Fruit fly (Drosophila melanogaster): ENCODE data around the gene Bgb.

Gene Bgb

DNA sequence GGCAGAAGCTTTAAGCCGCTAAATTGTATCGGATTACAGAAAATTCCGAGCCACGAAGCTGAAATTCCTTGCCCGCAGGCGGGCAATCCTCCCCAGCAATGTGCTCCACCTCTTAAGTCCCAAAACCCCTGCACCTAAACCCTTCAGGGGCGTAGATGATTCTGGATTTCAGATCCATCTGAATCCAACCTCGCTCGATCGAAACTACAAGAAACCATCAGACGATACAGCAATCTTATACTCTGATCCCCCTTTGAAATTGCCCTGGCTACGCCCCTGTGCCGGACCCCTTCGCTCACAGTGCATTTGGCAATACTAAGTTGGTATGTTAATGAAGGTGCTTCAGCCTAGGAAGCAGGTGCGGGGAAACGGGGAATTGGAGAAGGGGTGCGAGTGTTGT, 43.6 kb downstream of the Bgb start (continued):
- TF ChIP-seq fd85E (GFP tag; optimal IDR thresholded peaks at IDR 0.05) (no peak), Eip75B (GFP tag; optimal IDR thresholded peaks at IDR 0.05) (peak; percentile 55), CG1621 (tag; optimal IDR thresholded peaks at IDR 0.05) (peak; percentile 59), Eip78C (GFP tag) (peak; percentile 84), Eip93F (GFP tag; optimal IDR thresholded peaks at IDR 0.05) (no peak), Hr38 (GFP tag; optimal IDR thresholded peaks at IDR 0.05) (no peak), CG16779 (tag; optimal IDR thresholded peaks at IDR 0.05) (no peak), net (GFP tag; optimal IDR thresholded peaks at IDR 0.05) (peak; percentile 40), CG6163 (GFP tag; IDR thresholded peaks at IDR 0.05) (peak; percentile 87), CG3032 (tag; optimal IDR thresholded peaks at IDR 0.05) (peak; percentile 78), CG8119 (GFP tag; IDR thresholded peaks at IDR 0.05) (peak; percentile 53; the same call in 1 of the 3 replicates), CG11294 (GFP tag; IDR thresholded peaks at IDR 0.05) (0 out of 2 replicates have a peak, but pooled peaks have one; percentile 17), Lpt (GFP tag; optimal IDR thresholded peaks at IDR 0.05) (no peak), Hr4 (GFP tag; optimal IDR thresholded peaks at IDR 0.05) (peak; percentile 29), lz (GFP tag; optimal IDR thresholded peaks at IDR 0.05) (peak; percentile 62), Ets96B (tag; optimal IDR thresholded peaks at IDR 0.05) (peak; percentile 73), CG4318 (GFP tag; optimal IDR thresholded peaks at IDR 0.05) (no peak), OdsH (GFP tag; optimal IDR thresholded peaks at IDR 0.05) (peak; percentile 49), pdm3 (GFP tag; optimal IDR thresholded peaks at IDR 0.05) (peak; percentile 47)

DNA sequence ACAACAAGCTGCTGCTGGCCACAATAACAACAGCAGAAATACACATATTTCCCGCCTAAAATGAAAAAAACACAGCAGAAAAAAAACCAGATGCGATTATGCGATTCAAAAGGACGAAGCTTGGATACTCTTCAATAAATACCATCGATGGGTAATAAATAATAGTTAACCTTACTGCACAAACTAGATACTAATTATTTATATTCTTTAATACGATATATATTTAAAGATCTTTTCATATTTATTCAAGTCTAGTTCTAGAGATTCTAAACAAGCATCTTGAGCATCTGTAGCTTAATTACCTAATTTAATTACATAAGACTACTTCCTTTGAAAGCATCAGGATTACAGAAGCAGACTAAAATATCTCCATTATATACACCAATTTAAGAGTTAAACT, 48.6 kb downstream of the Bgb start:
- no peak for TF ChIP-seq CG16779 (tag; optimal IDR thresholded peaks at IDR 0.05)
- TF ChIP-seq CG6276 (GFP tag; optimal IDR thresholded peaks at IDR 0.05): peak; percentile 55
- peak; percentile 23 for TF ChIP-seq acj6 (GFP tag; optimal IDR thresholded peaks at IDR 0.05)
- no peak for TF ChIP-seq Smox (GFP tag; optimal IDR thresholded peaks at IDR 0.05)
- TF ChIP-seq Sox102F (GFP tag; optimal IDR thresholded peaks at IDR 0.05): no peak
- no peak for TF ChIP-seq CG3919 (GFP tag; optimal IDR thresholded peaks at IDR 0.05)
- peak; percentile 64 for TF ChIP-seq Hr4 (GFP tag; optimal IDR thresholded peaks at IDR 0.05)
- no peak for TF ChIP-seq CG8319 (GFP tag; optimal IDR thresholded peaks at IDR 0.05)
- no peak for TF ChIP-seq Blimp-1 (GFP tag; optimal IDR thresholded peaks at IDR 0.05)
- peak; percentile 72 for TF ChIP-seq Eip78C (GFP tag)
- TF ChIP-seq Hr38 (GFP tag; optimal IDR thresholded peaks at IDR 0.05): no peak
- TF ChIP-seq fd59A (GFP tag; optimal IDR thresholded peaks at IDR 0.05): no peak
- TF ChIP-seq Ets21C (GFP tag; optimal IDR thresholded peaks at IDR 0.05): no peak
- peak; percentile 15 for TF ChIP-seq CG6808 (GFP tag; optimal IDR thresholded peaks at IDR 0.05)
- no peak for TF ChIP-seq svp (GFP tag)
- no peak for TF ChIP-seq dsx (GFP tag; optimal IDR thresholded peaks at IDR 0.05; ENCODE audit: poor library complexity, severe bottlenecking)
- TF ChIP-seq eg (GFP tag; IDR thresholded peaks at IDR 0.05): no peak
- TF ChIP-seq CG31627 (GFP tag; optimal IDR thresholded peaks at IDR 0.05): no peak
- TF ChIP-seq CG1621 (tag; optimal IDR thresholded peaks at IDR 0.05): no peak
- peak; percentile 17 for TF ChIP-seq Ets96B (tag; optimal IDR thresholded peaks at IDR 0.05)
- peak; percentile 10 for TF ChIP-seq Lpt (GFP tag; optimal IDR thresholded peaks at IDR 0.05)
- TF ChIP-seq CG10631 (GFP tag; optimal IDR thresholded peaks at IDR 0.05): peak; percentile 14
- no peak for TF ChIP-seq CG7368 (GFP tag; optimal IDR thresholded peaks at IDR 0.05)
- TF ChIP-seq CG32006 (GFP tag; optimal IDR thresholded peaks at IDR 0.05): peak; percentile 81
- no peak for TF ChIP-seq CG34406 (GFP tag; optimal IDR thresholded peaks at IDR 0.05)
- TF ChIP-seq achi (GFP tag; optimal IDR thresholded peaks at IDR 0.05): no peak
- TF ChIP-seq fkh (GFP tag; optimal IDR thresholded peaks at IDR 0.05): no peak
- TF ChIP-seq CG4318 (GFP tag; optimal IDR thresholded peaks at IDR 0.05): peak; percentile 39
- TF ChIP-seq CG8632 (GFP tag; optimal IDR thresholded peaks at IDR 0.05): no peak
- TF ChIP-seq CG15336 (GFP tag; IDR thresholded peaks at IDR 0.05): peak; percentile 61
- TF ChIP-seq OdsH (GFP tag; optimal IDR thresholded peaks at IDR 0.05): peak; percentile 8
- no peak for TF ChIP-seq CG6163 (GFP tag; IDR thresholded peaks at IDR 0.05)
- TF ChIP-seq CG3032 (tag; optimal IDR thresholded peaks at IDR 0.05): no peak
- TF ChIP-seq Sox14 (GFP tag; optimal IDR thresholded peaks at IDR 0.05): no peak
- TF ChIP-seq CG8119 (GFP tag; IDR thresholded peaks at IDR 0.05): peak; percentile 58
- no peak for TF ChIP-seq spab (GFP tag; optimal IDR thresholded peaks at IDR 0.05)
- no peak for TF ChIP-seq Sox15 (GFP tag; optimal IDR thresholded peaks at IDR 0.05)
- no peak for TF ChIP-seq dac (GFP tag; optimal IDR thresholded peaks at IDR 0.05)
- TF ChIP-seq salr (GFP tag; optimal IDR thresholded peaks at IDR 0.05): peak in 1 of 2 experiments; percentile 19
- TF ChIP-seq Hr39 (GFP tag; optimal IDR thresholded peaks at IDR 0.05): no peak
- TF ChIP-seq Gug (GFP tag; IDR thresholded peaks at IDR 0.05): no peak
- no peak for TF ChIP-seq lz (GFP tag; optimal IDR thresholded peaks at IDR 0.05)

Data from whole organism, prepupa.